Fruit fly (Drosophila melanogaster) whole organism, embryonic: ENCODE results near the gene MSBP.

Source experiments
- Awh ChIP-seq: fragments of 200-800 bp; sonication (Bioruptor generic); IDR thresholded peaks from 2 replicates; pipeline ENCODE4, ENCODE4 v1.3.6; 2022; ENCODE audit warnings: missing biosample characterization, missing genetic modification characterization
- B-H1 ChIP-seq: fragments of 200-800 bp; sonication (Bioruptor generic); IDR thresholded peaks from 3 replicates; pipeline ENCODE4 v1.3.6; 2022; ENCODE audit warnings: missing biosample characterization, missing genetic modification characterization
- BEAF-32 ChIP-seq: fragments of 200-800 bp; sonication (Bioruptor generic); optimal IDR thresholded peaks from 3 replicates; lab custom pipeline; 2017; ENCODE audit warnings: missing biosample characterization, missing genetic modification characterization, mild to moderate bottlenecking, moderate library complexity, missing genetic modification reagents
- CG10543 ChIP-seq: fragments of 200-800 bp; sonication (Bioruptor generic); optimal IDR thresholded peaks from 3 replicates; lab custom pipeline; 2017; ENCODE audit warnings: missing biosample characterization, mild to moderate bottlenecking, missing genetic modification characterization, moderate library complexity
- CG11696 ChIP-seq: fragments of 200-800 bp; sonication (Bioruptor generic); IDR thresholded peaks from 2 replicates; pipeline ENCODE4 v1.3.6; 2022; ENCODE audit warnings: missing biosample characterization, missing genetic modification characterization
- CG12104 ChIP-seq: fragments of 200-800 bp; sonication (Bioruptor generic); optimal IDR thresholded peaks from 3 replicates; lab custom pipeline; 2016; ENCODE audit warnings: missing biosample characterization, missing genetic modification characterization
- CG12299 ChIP-seq: fragments of 200-800 bp; sonication (Bioruptor generic); optimal IDR thresholded peaks from 2 replicates; lab custom pipeline; 2018; ENCODE audit warnings: missing biosample characterization, mild to moderate bottlenecking, missing genetic modification characterization
- CG13775 ChIP-seq: fragments of 200-800 bp; sonication (Bioruptor generic); optimal IDR thresholded peaks from 3 replicates; lab custom pipeline; 2017; ENCODE audit warnings: missing biosample characterization, mild to moderate bottlenecking, missing genetic modification characterization
- CG13894 ChIP-seq: fragments of 200-800 bp; sonication (Bioruptor generic); optimal IDR thresholded peaks from 3 replicates; lab custom pipeline; 2018; ENCODE audit warnings: missing biosample characterization, mild to moderate bottlenecking, missing genetic modification characterization, moderate library complexity
- CG14014 ChIP-seq: fragments of 200-800 bp; sonication (Bioruptor generic); IDR thresholded peaks from 2 replicates; pipeline ENCODE4 v1.3.6; 2022; ENCODE audit warnings: missing biosample characterization, missing genetic modification characterization
- CG15696 ChIP-seq: fragments of 200-800 bp; sonication (Bioruptor generic); optimal IDR thresholded peaks from 2 replicates; lab custom pipeline; 2019; ENCODE audit warnings: missing biosample characterization, mild to moderate bottlenecking, missing genetic modification characterization, moderate library complexity
- CG17385 ChIP-seq: fragments of 200-800 bp; sonication (Bioruptor generic); optimal IDR thresholded peaks from 3 replicates; lab custom pipeline; 2018; ENCODE audit warnings: missing biosample characterization, mild to moderate bottlenecking, missing genetic modification characterization
- CG18262 ChIP-seq: fragments of 200-800 bp; optimal IDR thresholded peaks from 3 replicates; lab custom pipeline; 2019; ENCODE audit warnings: missing biosample characterization, mild to moderate bottlenecking, missing genetic modification characterization, moderate library complexity
- CG18764 ChIP-seq: fragments of 200-800 bp; sonication (Bioruptor generic); optimal IDR thresholded peaks from 3 replicates; lab custom pipeline; 2016; ENCODE audit warnings: missing biosample characterization, missing genetic modification characterization
- CG3847 ChIP-seq: fragments of 200-800 bp; sonication (Bioruptor generic); IDR thresholded peaks from 2 replicates; pipeline ENCODE4 v1.3.6; 2022; ENCODE audit warnings: missing biosample characterization, missing genetic modification characterization
- CG3995 ChIP-seq: fragments of 200-800 bp; sonication (Bioruptor generic); optimal IDR thresholded peaks from 3 replicates; lab custom pipeline; 2016; ENCODE audit warnings: missing biosample characterization, missing genetic modification characterization
- CG5245 ChIP-seq: fragments of 200-800 bp; sonication (Bioruptor generic); optimal IDR thresholded peaks from 3 replicates; lab custom pipeline; 2016; ENCODE audit warnings: missing biosample characterization, missing genetic modification characterization
- CG6854 ChIP-seq: fragments of 200-800 bp; sonication (Bioruptor generic); optimal IDR thresholded peaks from 3 replicates; lab custom pipeline; 2017; ENCODE audit warnings: missing biosample characterization, mild to moderate bottlenecking, missing genetic modification characterization
- CG7556 ChIP-seq: fragments of 200-800 bp; sonication (Bioruptor generic); optimal IDR thresholded peaks from 2 replicates; lab custom pipeline; 2017; ENCODE audit warnings: missing biosample characterization, mild to moderate bottlenecking, missing genetic modification characterization
- CG7987 ChIP-seq: fragments of 200-800 bp; sonication (Bioruptor generic); optimal IDR thresholded peaks from 2 replicates; lab custom pipeline; 2018; ENCODE audit warnings: missing biosample characterization, mild to moderate bottlenecking, missing genetic modification characterization, moderate library complexity
- CG9797 ChIP-seq: fragments of 200-800 bp; sonication (Bioruptor generic); optimal IDR thresholded peaks from 3 replicates; lab custom pipeline; 2018; ENCODE audit warnings: missing biosample characterization, mild to moderate bottlenecking, missing genetic modification characterization
- CkIIα-i1 ChIP-seq: fragments of 200-800 bp; sonication (Bioruptor generic); IDR thresholded peaks from 2 replicates; pipeline ENCODE4 v1.3.6; 2022; ENCODE audit warnings: missing biosample characterization, missing genetic modification characterization
- D ChIP-seq, 2 experiments: fragments of 200-800 bp in 1 of 2; fragments of >200 bp in 1 of 2; sonication (Bioruptor generic) in 1 of 2; optimal IDR thresholded peaks; 2 replicates in 1 of 2; 3 replicates in 1 of 2; lab custom pipeline; 2017; ENCODE audit warnings: mild to moderate bottlenecking in 1 of 2, missing biosample characterization in 1 of 2, missing genetic modification characterization in 1 of 2, missing genetic modification reagents in 1 of 2
- HLH3B ChIP-seq: fragments of 200-800 bp; sonication (Bioruptor generic); IDR thresholded peaks from 2 replicates; pipeline ENCODE4 v1.3.6; 2022; ENCODE audit warnings: missing biosample characterization, missing genetic modification characterization
- HLH4C ChIP-seq: fragments of 200-800 bp; sonication (Bioruptor generic); IDR thresholded peaks from 3 replicates; pipeline ENCODE4 v1.3.6; 2022; ENCODE audit warnings: missing biosample characterization, missing genetic modification characterization; ENCODE audit not compliant: partially characterized antibody
- HmgZ ChIP-seq: fragments of 200-800 bp; sonication (Bioruptor generic); optimal IDR thresholded peaks from 2 replicates; lab custom pipeline; 2018; ENCODE audit warnings: missing biosample characterization, mild to moderate bottlenecking, missing genetic modification characterization
- Lpt ChIP-seq: fragments of >200 bp; optimal IDR thresholded peaks from 2 replicates; lab custom pipeline; 2018; ENCODE audit warnings: missing biosample characterization, missing genetic modification characterization
- Max ChIP-seq: fragments of 200-800 bp; sonication (Bioruptor generic); optimal IDR thresholded peaks from 2 replicates; lab custom pipeline; 2016; ENCODE audit warnings: missing biosample characterization, mild to moderate bottlenecking, missing genetic modification characterization
- ash1 ChIP-seq: fragments of 200-800 bp; sonication (Bioruptor generic); optimal IDR thresholded peaks from 2 replicates; lab custom pipeline; 2018; ENCODE audit warnings: missing biosample characterization, mild to moderate bottlenecking, missing genetic modification characterization
- chinmo ChIP-seq: fragments of 200-800 bp; sonication (Bioruptor generic); IDR thresholded peaks from 4 replicates; pipeline ENCODE4 v1.3.6; 2022; ENCODE audit warnings: missing biosample characterization, missing genetic modification characterization; ENCODE audit not compliant: partially characterized antibody
- da ChIP-seq: fragments of 200-800 bp; sonication (Bioruptor generic); optimal IDR thresholded peaks from 2 replicates; lab custom pipeline; 2016; ENCODE audit warnings: missing biosample characterization, missing genetic modification characterization
- dpn ChIP-seq, 2 experiments: fragments of 200-800 bp; sonication (Bioruptor generic); optimal IDR thresholded peaks; 3 replicates each; lab custom pipeline; 2016; ENCODE audit warnings: missing biosample characterization in 2 of 2, missing genetic modification characterization in 2 of 2
- dysf ChIP-seq: fragments of 200-800 bp; sonication (Bioruptor generic); IDR thresholded peaks from 3 replicates; pipeline ENCODE4 v1.3.6; 2022; ENCODE audit warnings: missing biosample characterization, missing genetic modification characterization
- eyg ChIP-seq: fragments of 200-800 bp; sonication (Bioruptor generic); optimal IDR thresholded peaks from 3 replicates; lab custom pipeline; 2016; ENCODE audit warnings: missing biosample characterization, missing genetic modification characterization
- fd64A ChIP-seq: fragments of 200-800 bp; sonication (Bioruptor generic); optimal IDR thresholded peaks from 3 replicates; lab custom pipeline; 2018; ENCODE audit warnings: missing biosample characterization, mild to moderate bottlenecking, missing genetic modification characterization
- gcm ChIP-seq: fragments of 200-800 bp; sonication (Bioruptor generic); optimal IDR thresholded peaks from 2 replicates; lab custom pipeline; 2019; ENCODE audit warnings: missing biosample characterization, mild to moderate bottlenecking, missing genetic modification characterization, moderate library complexity
- hbn ChIP-seq: fragments of 200-800 bp; sonication (Bioruptor generic); IDR thresholded peaks from 2 replicates; pipeline ENCODE4 v1.3.6; 2022; ENCODE audit warnings: missing biosample characterization, missing genetic modification characterization; ENCODE audit not compliant: partially characterized antibody
- kah ChIP-seq: fragments of 200-800 bp; sonication (Bioruptor generic); optimal IDR thresholded peaks from 2 replicates; lab custom pipeline; 2018; ENCODE audit warnings: missing biosample characterization, mild to moderate bottlenecking, missing genetic modification characterization
- psq ChIP-seq: fragments of 200-800 bp; sonication (Bioruptor generic); optimal IDR thresholded peaks from 2 replicates; lab custom pipeline; 2017; ENCODE audit warnings: missing biosample characterization, missing genetic modification characterization
- seq ChIP-seq: fragments of 200-800 bp; sonication (Bioruptor generic); IDR thresholded peaks from 2 replicates; pipeline ENCODE4 v1.3.6; 2022; ENCODE audit warnings: missing biosample characterization, missing genetic modification characterization
- so ChIP-seq: fragments of 200-800 bp; sonication (Bioruptor generic); IDR thresholded peaks from 3 replicates; pipeline ENCODE4 v1.3.6; 2022; ENCODE audit warnings: missing biosample characterization, missing genetic modification characterization
- sob ChIP-seq: fragments of 200-800 bp; sonication (Bioruptor generic); IDR thresholded peaks from 2 replicates; pipeline ENCODE4 v1.3.6; 2022; ENCODE audit warnings: missing biosample characterization, missing genetic modification characterization
- sqz ChIP-seq: fragments of 200-800 bp; sonication (Bioruptor generic); optimal IDR thresholded peaks from 3 replicates; lab custom pipeline; 2018; ENCODE audit warnings: missing biosample characterization, mild to moderate bottlenecking, missing genetic modification characterization
- ssp ChIP-seq: fragments of 200-800 bp; sonication (Bioruptor generic); IDR thresholded peaks from 2 replicates; pipeline ENCODE4 v1.3.6; 2022; ENCODE audit warnings: missing biosample characterization, missing genetic modification characterization
- tup ChIP-seq: fragments of 200-800 bp; sonication (Bioruptor generic); optimal IDR thresholded peaks from 2 replicates; lab custom pipeline; 2016; ENCODE audit warnings: missing biosample characterization, mild to moderate bottlenecking, missing genetic modification characterization, moderate library complexity
- vfl ChIP-seq: fragments of 200-800 bp; sonication (Bioruptor generic); optimal IDR thresholded peaks from 2 replicates; lab custom pipeline; 2016; ENCODE audit warnings: missing biosample characterization, missing genetic modification characterization
- wek ChIP-seq: fragments of 200-800 bp; sonication (Bioruptor generic); optimal IDR thresholded peaks from 3 replicates; lab custom pipeline; 2018; ENCODE audit warnings: missing biosample characterization, mild to moderate bottlenecking, missing genetic modification characterization, moderate library complexity

MSBP gene

DNA sequence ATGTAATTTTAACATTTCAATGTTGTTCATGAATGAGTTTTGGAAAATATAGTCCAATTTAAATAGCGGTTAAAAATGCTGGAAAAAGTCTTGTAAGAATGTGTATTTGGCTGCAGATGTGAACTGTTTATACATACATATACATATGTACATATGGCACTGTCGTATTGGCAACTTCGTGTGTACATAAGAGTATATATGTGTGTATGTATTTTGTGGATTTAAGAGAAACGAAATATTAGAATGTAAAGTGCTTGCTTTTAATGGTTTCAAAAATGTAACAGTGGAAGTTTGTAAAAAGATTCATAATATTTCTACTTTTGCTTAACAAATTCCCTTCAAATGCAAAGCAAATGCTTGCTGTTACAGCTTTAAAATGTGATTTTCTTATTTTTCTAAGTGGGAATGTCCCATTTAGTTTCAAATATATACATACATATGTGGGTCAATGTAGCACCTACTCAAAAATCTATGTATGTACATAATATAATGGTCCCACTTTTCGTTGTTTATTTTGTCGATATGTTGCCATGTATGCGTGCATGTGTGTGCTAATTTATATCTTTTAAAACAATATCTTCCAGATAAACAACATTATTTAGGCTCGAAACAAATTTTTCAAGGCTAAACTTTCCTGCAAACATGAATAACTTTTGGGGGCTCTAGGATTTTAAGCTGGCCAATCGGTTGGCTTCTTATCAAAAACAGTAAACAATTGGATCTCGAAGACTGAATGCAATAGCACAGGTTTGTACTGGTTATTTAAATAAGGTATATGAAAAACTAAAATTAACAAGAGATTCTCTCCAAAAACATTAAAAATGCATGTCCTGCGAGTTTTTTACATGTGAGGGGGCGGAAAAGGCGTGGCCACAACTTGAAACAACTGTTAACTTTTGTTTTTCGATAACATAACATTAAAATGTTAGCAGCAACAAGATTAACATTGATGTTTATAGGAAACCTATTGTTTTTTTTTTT is 18.8 kb downstream of the MSBP start (continued):
- peak; percentile 54 for TF ChIP-seq CG18764 (GFP tag; lab: Kevin White, UChicago)
- TF ChIP-seq CG18262 (tag; lab: Kevin White, UChicago) = peak; percentile 20
- TF ChIP-seq kah (GFP tag; lab: Kevin White, UChicago) = peak; percentile 71
- TF ChIP-seq hbn (GFP tag; lab: Robert Waterston, UW) = no peak
- TF ChIP-seq D (optimal IDR thresholded peaks at IDR 0.05; lab: Kevin White, UChicago) = no peak
- peak; percentile 49 for TF ChIP-seq D (GFP tag; optimal IDR thresholded peaks at IDR 0.05; lab: Kevin White, UChicago)
- peak; percentile 79; the same call in 1 of the 2 replicates for TF ChIP-seq CG14014 (GFP tag; lab: Robert Waterston, UW)
- no peak for TF ChIP-seq da
- 0 out of 2 replicates have a peak, but pooled peaks have one; percentile 10 for TF ChIP-seq CkIIα-i1 (GFP tag; lab: Robert Waterston, UW)
- TF ChIP-seq Max (GFP tag; lab: Kevin White, UChicago) = peak; percentile 35
- peak; percentile 63 for TF ChIP-seq fd64A (GFP tag; lab: Kevin White, UChicago)
- TF ChIP-seq CG17385 (GFP tag; lab: Kevin White, UChicago) = peak; percentile 69
- TF ChIP-seq CG3995 (GFP tag; lab: Kevin White, UChicago) = no peak
- TF ChIP-seq so (GFP tag; lab: Robert Waterston, UW) = peak; percentile 82; the same call in 2 of the 3 replicates
- peak; percentile 47; the same call in 1 of the 2 replicates for TF ChIP-seq HLH3B
- TF ChIP-seq CG12104 (GFP tag; lab: Kevin White, UChicago) = peak; percentile 67
- TF ChIP-seq CG3847 (GFP tag; lab: Robert Waterston, UW) = no peak
- no peak for TF ChIP-seq chinmo
- peak; percentile 60 for TF ChIP-seq ash1 (GFP tag; lab: Kevin White, UChicago)
- no peak for TF ChIP-seq BEAF-32 (GFP tag; lab: Kevin White, UChicago)
- no peak for TF ChIP-seq sqz (GFP tag; lab: Kevin White, UChicago)
- TF ChIP-seq vfl (GFP tag; lab: Kevin White, UChicago) = no peak
- no peak for TF ChIP-seq CG5245 (GFP tag; lab: Kevin White, UChicago)
- peak; percentile 32 for TF ChIP-seq CG13775
- TF ChIP-seq HLH4C (GFP tag; lab: Robert Waterston, UW) = no peak
- peak; percentile 3 for TF ChIP-seq psq (GFP tag; lab: Kevin White, UChicago)
- TF ChIP-seq CG13894 = no peak
- peak; percentile 43 for TF ChIP-seq ssp (GFP tag; lab: Robert Waterston, UW)
- TF ChIP-seq HmgZ = peak; percentile 80
- TF ChIP-seq CG11696 (GFP tag; lab: Robert Waterston, UW) = no peak; the same call in 1 of the 2 replicates
- peak; percentile 69; the same call in 1 of the 2 replicates for TF ChIP-seq seq
- TF ChIP-seq Lpt = no peak
- peak; percentile 66 for TF ChIP-seq CG15696 (tag; lab: Kevin White, UChicago)
- peak; percentile 85 for TF ChIP-seq CG6854
- TF ChIP-seq CG7556 = peak; percentile 69
- peak in 1 of 2 experiments; percentile 58 for TF ChIP-seq dpn (GFP tag; optimal IDR thresholded peaks at IDR 0.05; lab: Kevin White, UChicago)
- peak; percentile 14; the same call in 1 of the 3 replicates for TF ChIP-seq B-H1 (GFP tag; lab: Robert Waterston, UW)
- peak; percentile 63 for TF ChIP-seq CG12299
- TF ChIP-seq gcm (GFP tag; lab: Kevin White, UChicago) = no peak
- TF ChIP-seq CG9797 = no peak
- TF ChIP-seq CG7987 (GFP tag; lab: Kevin White, UChicago) = peak; percentile 83
- TF ChIP-seq CG10543 = no peak
- TF ChIP-seq sob (GFP tag; lab: Robert Waterston, UW) = peak; percentile 66
- peak; percentile 77 for TF ChIP-seq Awh (GFP tag; lab: Robert Waterston, UW)
- peak; percentile 54 for TF ChIP-seq eyg (GFP tag; lab: Kevin White, UChicago)
- peak; percentile 19 for TF ChIP-seq tup (GFP tag; lab: Kevin White, UChicago)
- TF ChIP-seq dysf (GFP tag; lab: Robert Waterston, UW) = no peak
- peak; percentile 90 for TF ChIP-seq wek (GFP tag; lab: Kevin White, UChicago)
